Worm (Caenorhabditis elegans) whole organism, L4 larva: Measurements from ENCODE around the gene pro-2.

Source experiments
- Y48G9A.11 ChIP-seq: fragments of 200-800 bp; sonication (Bioruptor generic); IDR thresholded peaks from 2 replicates; pipeline ENCODE4 v1.3.6; 2022; ENCODE audit warnings: missing genetic modification reagents, missing genetic modification characterization, missing compliant biosample characterization
- ceh-82 ChIP-seq: sonication (generic microtip); optimal IDR thresholded peaks from 2 replicates; lab custom pipeline; 2017; ENCODE audit warnings: missing biosample characterization, missing genetic modification characterization
- nhr-28 ChIP-seq: fragments of 150-350 bp; optimal IDR thresholded peaks from 2 replicates; lab custom pipeline; 2014; ENCODE audit warnings: missing biosample characterization, missing genetic modification characterization
- unc-62 ChIP-seq, 3 experiments: fragments of 150-350 bp in 1 of 3; sonication (generic microtip); optimal IDR thresholded peaks in 2 of 3; peaks in 1 of 3; 1 replicate in 1 of 3; 2 replicates in 2 of 3; lab custom pipeline; 2014 to 2017; ENCODE audit warnings: missing biosample characterization in 3 of 3, missing genetic modification characterization in 3 of 3, missing genetic modification reagents in 3 of 3, missing genotype in 1 of 3

DNA sequence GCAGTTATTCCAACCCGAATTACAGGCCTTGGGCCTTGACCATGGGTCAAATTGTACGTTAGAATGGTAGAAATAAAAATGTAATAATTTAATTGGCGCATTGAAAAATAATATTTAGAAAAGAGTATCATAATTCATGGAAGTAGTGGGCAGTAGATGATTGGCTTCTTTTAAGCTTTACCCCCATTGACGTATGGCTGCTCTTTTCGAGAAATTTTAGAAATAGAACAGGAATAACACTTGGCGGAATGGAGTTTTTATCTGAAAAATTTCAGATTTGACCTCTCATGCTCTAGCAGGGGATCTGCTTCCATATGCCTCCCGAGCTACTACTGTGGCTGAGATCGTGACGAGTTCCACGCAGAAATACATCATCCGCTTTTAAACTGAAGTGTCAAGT is 36.2 kb downstream of the pro-2 start, which contains the start of gene gcy-4:
- TF ChIP-seq ceh-82 (tag; lab: Kevin White, UChicago) (no peak), Y48G9A.11 (GFP tag; lab: Robert Waterston, UW) (no peak), unc-62 (GFP tag; optimal IDR thresholded peaks at IDR 0.05 in 1 of 2; lab: Kevin White, UChicago) (no peak), unc-62 (tag; optimal IDR thresholded peaks at IDR 0.05; lab: Kevin White, UChicago) (no peak), nhr-28 (tag; lab: Kevin White, UChicago) (no peak)
